Fruit fly (Drosophila melanogaster) whole organism, pupa: Measurements from ENCODE around the gene CG15203.

Experiments
- CG12605 ChIP-seq: fragments of 200-800 bp; sonication (Bioruptor generic); IDR thresholded peaks from 2 replicates; pipeline ENCODE4 v1.3.6; 2022; ENCODE audit warnings: missing biosample characterization, missing genetic modification characterization
- CG32121 ChIP-seq: fragments of 200-800 bp; sonication (Bioruptor generic); IDR thresholded peaks from 2 replicates; pipeline ENCODE4 v1.3.6; 2022; ENCODE audit warnings: missing biosample characterization, missing genetic modification characterization
- CG34367 ChIP-seq: fragments of 200-800 bp; sonication (Bioruptor generic); optimal IDR thresholded peaks from 2 replicates; lab custom pipeline; 2018; ENCODE audit warnings: missing biosample characterization, mild to moderate bottlenecking, missing genetic modification characterization
- Ets98B ChIP-seq: fragments of 200-800 bp; sonication (Bioruptor generic); IDR thresholded peaks from 2 replicates; pipeline ENCODE4 v1.3.6; 2022; ENCODE audit warnings: missing biosample characterization, missing genetic modification characterization
- Pif1A ChIP-seq: fragments of 200-800 bp; sonication (Bioruptor generic); optimal IDR thresholded peaks from 3 replicates; lab custom pipeline; 2016; ENCODE audit warnings: missing biosample characterization, missing genetic modification characterization
- Pif1B ChIP-seq: fragments of 200-800 bp; sonication (Bioruptor generic); optimal IDR thresholded peaks from 3 replicates; lab custom pipeline; 2016; ENCODE audit warnings: missing biosample characterization, missing genetic modification characterization
- rn ChIP-seq: fragments of 200-800 bp; sonication (Bioruptor generic); IDR thresholded peaks from 2 replicates; pipeline ENCODE4 v1.3.6; 2022; ENCODE audit warnings: missing biosample characterization, missing genetic modification characterization

DNA sequence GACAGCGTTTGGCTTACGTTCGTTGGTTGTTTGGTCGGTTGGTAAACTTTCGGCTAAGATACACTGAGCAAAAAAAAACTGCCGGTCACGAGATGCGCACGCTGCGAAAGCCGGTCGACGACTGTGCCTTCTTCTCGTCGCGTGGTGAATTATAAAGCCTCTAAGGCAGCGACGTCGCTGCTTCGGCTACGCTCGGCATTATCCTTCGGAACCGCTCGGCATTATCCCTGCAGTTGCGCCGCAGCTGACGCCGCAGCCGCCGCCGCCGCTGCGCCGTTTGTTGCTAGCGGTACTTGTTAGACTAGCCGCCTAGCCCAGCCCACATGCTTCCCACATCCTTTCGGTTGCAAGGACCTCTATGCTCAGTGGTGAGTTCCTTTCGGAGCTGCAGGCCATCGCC lies 26.6 kb upstream of the CG15203 start, which contains the start of gene vex:
- TF ChIP-seq Pif1A: no peak
- TF ChIP-seq CG34367: no peak
- TF ChIP-seq CG32121 (GFP tag; lab: Robert Waterston, UW): no peak
- TF ChIP-seq CG12605 (GFP tag; lab: Robert Waterston, UW): no peak
- TF ChIP-seq Ets98B (GFP tag; lab: Robert Waterston, UW): no peak
- TF ChIP-seq Pif1B (GFP tag; lab: Kevin White, UChicago): no peak
- no peak for TF ChIP-seq rn (GFP tag; lab: Robert Waterston, UW)
